Worm (Caenorhabditis elegans) whole organism, young adult: ENCODE results near the gene peb-1.

Experiments used
- F57C9.4 ChIP-seq: sonication (generic microtip); optimal IDR thresholded peaks from 2 replicates; lab custom pipeline; 2017; ENCODE audit warnings: mild to moderate bottlenecking, missing genetic modification characterization, missing compliant biosample characterization
- K12H6.12 ChIP-seq: fragments of 200-800 bp; sonication (Bioruptor generic); optimal IDR thresholded peaks from 2 replicates; lab custom pipeline; 2018; ENCODE audit warnings: mild to moderate bottlenecking, missing genetic modification characterization, missing compliant biosample characterization
- ceh-100 ChIP-seq: fragments of 200-800 bp; sonication (Bioruptor generic); IDR thresholded peaks from 2 replicates; pipeline ENCODE4 v1.3.6; 2022; ENCODE audit warnings: missing genetic modification reagents, missing genetic modification characterization, missing compliant biosample characterization
- dpff-1 ChIP-seq: sonication (generic microtip); optimal IDR thresholded peaks from 2 replicates; lab custom pipeline; 2017; ENCODE audit warnings: mild to moderate bottlenecking, missing genetic modification characterization, missing compliant biosample characterization
- dpl-1 ChIP-seq: fragments of 150-350 bp; optimal IDR thresholded peaks from 2 replicates; lab custom pipeline; 2014; ENCODE audit warnings: missing biosample characterization, missing genetic modification reagents, missing genetic modification characterization
- lag-1 ChIP-seq: fragments of 200-800 bp; sonication (Bioruptor generic); IDR thresholded peaks from 2 replicates; pipeline ENCODE4 v1.3.6; 2022; ENCODE audit warnings: missing genetic modification reagents, missing genetic modification characterization, missing compliant biosample characterization
- lin-35 ChIP-seq, 3 experiments: fragments of 150-350 bp in 2 of 3; sonication (generic microtip) in 1 of 3; optimal IDR thresholded peaks; 2 replicates each; lab custom pipeline; 2014 to 2018; ENCODE audit warnings: missing biosample characterization in 3 of 3, missing genetic modification characterization in 3 of 3, missing genetic modification reagents in 3 of 3
- mel-28 ChIP-seq: sonication (generic microtip); optimal IDR thresholded peaks from 2 replicates; lab custom pipeline; 2016; ENCODE audit warnings: borderline replicate concordance, mild to moderate bottlenecking, missing genetic modification characterization, missing compliant biosample characterization
- pha-4 ChIP-seq: fragments of 150-350 bp; sonication (generic microtip); optimal IDR thresholded peaks from 2 replicates; lab custom pipeline; 2014; ENCODE audit warnings: missing biosample characterization, missing genetic modification reagents, missing genetic modification characterization
- sdz-38 ChIP-seq: sonication (generic microtip); optimal IDR thresholded peaks from 2 replicates; lab custom pipeline; 2016; ENCODE audit warnings: missing genotype, missing genetic modification characterization, missing compliant biosample characterization
- sea-2 ChIP-seq: fragments of 200-800 bp; sonication (Bioruptor generic); IDR thresholded peaks from 2 replicates; pipeline ENCODE4 v1.3.6; 2022; ENCODE audit warnings: missing genetic modification characterization, missing compliant biosample characterization
- tbp1 ChIP-seq: fragments of 200-800 bp; sonication (Bioruptor generic); optimal IDR thresholded peaks from 2 replicates; lab custom pipeline; 2018; ENCODE audit warnings: mild to moderate bottlenecking, missing genetic modification characterization, missing compliant biosample characterization
- unc-62 ChIP-seq: fragments of 150-350 bp; optimal IDR thresholded peaks from 2 replicates; lab custom pipeline; 2014; ENCODE audit warnings: missing biosample characterization, missing genetic modification reagents, missing genetic modification characterization

DNA sequence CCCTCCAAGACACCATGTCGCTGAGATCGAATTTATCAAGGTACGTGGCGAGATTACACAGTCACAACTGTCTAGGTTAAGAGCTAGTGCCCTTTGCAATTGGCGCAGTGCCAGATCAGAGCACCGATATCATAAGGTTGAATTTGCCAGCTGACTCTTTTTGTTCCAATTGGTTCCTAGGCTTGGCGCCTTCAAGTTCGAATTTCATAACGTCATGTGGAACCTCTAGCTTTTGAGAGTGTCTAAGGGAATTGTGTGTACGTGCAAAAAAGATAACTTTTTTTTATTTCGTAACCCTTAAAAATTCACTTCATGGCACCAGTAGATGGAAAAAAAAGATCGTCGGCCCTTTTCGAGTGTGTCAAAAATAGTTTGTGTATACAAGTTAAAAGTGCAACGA is 5.4 kb downstream of the peb-1 start:
- TF ChIP-seq ceh-100 (GFP tag; lab: Robert Waterston, UW) (no peak), dpl-1 (GFP tag; lab: Kevin White, UChicago) (no peak), dpff-1 (no peak), mel-28 (tag; lab: Kevin White, UChicago) (no peak), lag-1 (no peak), unc-62 (GFP tag; lab: Kevin White, UChicago) (no peak), K12H6.12 (tag; lab: Kevin White, UChicago) (no peak), pha-4 (no peak), F57C9.4 (tag; lab: Kevin White, UChicago) (no peak), tbp1 (GFP tag; lab: Kevin White, UChicago) (no peak), sdz-38 (no peak), sea-2 (GFP tag; lab: Robert Waterston, UW) (no peak), lin-35 (GFP tag; optimal IDR thresholded peaks at IDR 0.05; lab: Kevin White, UChicago) (no peak)
